Fruit fly (Drosophila melanogaster): Measurements from ENCODE around the gene CG9522.

- no peak for TF ChIP-seq CG1620 (GFP tag; optimal IDR thresholded peaks at IDR 0.05)
- TF ChIP-seq CG33017 (tag; optimal IDR thresholded peaks at IDR 0.05): no peak
- no peak for TF ChIP-seq CG11617 (GFP tag; optimal IDR thresholded peaks at IDR 0.05)
- no peak for TF ChIP-seq ovo (GFP tag; optimal IDR thresholded peaks at IDR 0.05)
- no peak for TF ChIP-seq kay (GFP tag; ENCODE audit: borderline replicate concordance)
- no peak for TF ChIP-seq CG14711 (tag; optimal IDR thresholded peaks at IDR 0.05)
- no peak for TF ChIP-seq CG7101 (tag; optimal IDR thresholded peaks at IDR 0.05)
These were observed 10.6 kb downstream of the CG9522 start, which contains the start of gene Grx5 for dm6 chrX:14837983-14838382.
